Worm (Caenorhabditis elegans) whole organism, L4 larva: ENCODE data around the gene C28D4.18.
"Not testable (repeated sequence)": the region's sequence is repeated elsewhere in the genome, so short reads cannot be mapped to it uniquely, and the experiment has no call there.

Experiments
- F26F4.8 ChIP-seq: fragments of 200-800 bp; sonication (Bioruptor generic); conservative IDR thresholded peaks from 2 replicates; pipeline ENCODE4 v1.3.6; 2022; ENCODE audit warnings: missing genetic modification characterization, missing compliant biosample characterization
- fkh-10 ChIP-seq: fragments of 150-350 bp; optimal IDR thresholded peaks from 2 replicates; lab custom pipeline; 2014; ENCODE audit warnings: missing biosample characterization, missing genetic modification reagents, missing genetic modification characterization
- gei-8 ChIP-seq: fragments of 200-800 bp; sonication (Bioruptor generic); optimal IDR thresholded peaks from 2 replicates; lab custom pipeline; 2018; ENCODE audit warnings: mild to moderate bottlenecking, missing genetic modification characterization, missing compliant biosample characterization
- hmg-1.1 ChIP-seq: fragments of 200-800 bp; sonication (Bioruptor generic); IDR thresholded peaks from 2 replicates; pipeline ENCODE4 v1.3.6; 2022; ENCODE audit warnings: missing genetic modification reagents, missing genetic modification characterization, missing compliant biosample characterization
- jun-1 ChIP-seq: fragments of 150-350 bp; optimal IDR thresholded peaks from 2 replicates; lab custom pipeline; 2014; ENCODE audit warnings: missing biosample characterization, missing genetic modification reagents, missing genetic modification characterization
- pha-4 ChIP-seq, 2 experiments: fragments of 150-350 bp in 1 of 2; fragments of 200-800 bp in 1 of 2; sonication (Bioruptor generic) in 1 of 2; IDR thresholded peaks in 1 of 2; optimal IDR thresholded peaks in 1 of 2; 2 replicates each; pipeline versions ENCODE4 v1.3.6 to Lab custom; 2014 to 2022; ENCODE audit warnings: missing genetic modification characterization in 2 of 2, missing genetic modification reagents in 2 of 2, missing biosample characterization in 1 of 2, missing compliant biosample characterization in 1 of 2

DNA sequence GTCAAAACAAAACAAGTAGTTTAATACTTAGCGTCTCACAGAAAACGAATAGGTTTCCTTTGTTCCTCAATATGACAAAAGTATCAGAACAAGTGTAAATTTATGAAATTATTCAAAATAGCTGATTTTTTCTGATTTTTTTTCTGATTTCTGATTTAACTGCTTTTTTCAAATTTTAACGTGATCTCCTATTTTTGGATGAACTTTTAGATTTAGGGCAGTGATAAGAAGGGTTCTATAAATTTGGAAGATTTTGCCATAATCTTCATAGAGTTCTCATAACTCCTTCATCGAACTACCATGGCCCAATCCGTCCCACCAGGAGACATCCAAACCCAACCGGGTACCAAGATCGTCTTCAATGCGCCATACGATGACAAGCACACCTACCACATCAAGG lies 44.7 kb downstream of the C28D4.18 start, which contains the start of gene msp-78:
- TF ChIP-seq F26F4.8 (GFP tag; lab: Robert Waterston, UW); jun-1 (tag; lab: Kevin White, UChicago); pha-4 (GFP tag; IDR thresholded peaks at IDR 0.05; lab: Robert Waterston, UW); pha-4 (tag; optimal IDR thresholded peaks at IDR 0.05; lab: Kevin White, UChicago); fkh-10 (GFP tag; lab: Kevin White, UChicago); hmg-1.1 (GFP tag; lab: Robert Waterston, UW); gei-8 (GFP tag; lab: Kevin White, UChicago): not testable (repeated sequence)
